Fruit fly (Drosophila melanogaster): Measurements from ENCODE around the gene sloth2.

DNA sequence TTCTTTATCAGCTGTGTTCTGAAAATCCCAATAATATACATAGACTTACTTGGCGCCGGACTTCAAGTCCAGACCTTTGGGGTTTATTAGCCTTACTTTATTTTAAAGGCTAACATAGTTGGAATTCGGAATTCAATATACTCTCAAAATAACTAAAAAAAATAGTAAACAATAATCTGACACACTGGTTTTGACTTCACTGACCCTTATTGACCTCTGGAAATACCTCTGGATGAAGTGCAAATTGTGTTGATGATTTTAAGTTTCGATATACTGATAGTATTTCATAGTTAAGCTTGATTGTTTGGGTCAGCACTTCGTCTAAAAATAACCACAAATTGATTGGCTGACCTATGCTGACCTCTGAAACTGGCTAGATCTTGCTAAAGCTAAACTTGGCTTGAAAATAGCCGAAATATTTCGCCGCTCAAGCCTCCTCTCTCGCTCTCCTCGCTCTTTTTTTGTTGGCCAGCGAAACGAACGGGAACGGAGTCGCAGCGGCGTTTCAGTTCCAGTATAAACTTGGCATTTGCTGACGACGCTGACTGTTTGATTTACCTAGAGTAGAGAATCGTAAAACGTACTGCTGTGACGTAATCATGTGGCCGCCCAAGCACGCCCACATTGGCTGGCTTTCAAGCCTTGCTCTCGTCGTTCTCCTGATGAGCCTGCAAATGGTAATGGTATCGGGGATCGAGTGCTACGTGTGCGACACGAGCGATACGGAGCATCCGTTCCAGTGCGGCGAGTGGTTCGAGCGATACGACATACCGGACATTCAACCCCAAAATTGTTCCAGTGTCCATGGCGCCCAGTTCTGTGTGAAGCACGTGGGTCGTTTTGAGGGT, 25.0 kb upstream of the sloth2 start, which contains the start of gene bou:
- TF ChIP-seq lz (GFP tag; optimal IDR thresholded peaks at IDR 0.05): no peak
- TF ChIP-seq Hr38 (GFP tag; optimal IDR thresholded peaks at IDR 0.05): no peak
- no peak for TF ChIP-seq CG3032 (tag; optimal IDR thresholded peaks at IDR 0.05)
- no peak for TF ChIP-seq salr (GFP tag; optimal IDR thresholded peaks at IDR 0.05)
